Worm (Caenorhabditis elegans) whole organism, L1 larva: ENCODE results near the gene Y57G11C.31.

Source experiments
- efl-1 ChIP-seq, 4 experiments: fragments of 150-350 bp; optimal IDR thresholded peaks in 3 of 4; peaks in 1 of 4; 1 replicate in 1 of 4; 2 replicates in 3 of 4; lab custom pipeline; 2014; ENCODE audit warnings: missing biosample characterization in 2 of 4, missing genetic modification characterization in 2 of 4, missing genetic modification reagents in 2 of 4
- egl-27 ChIP-seq, 2 experiments: fragments of 150-350 bp in 1 of 2; sonication (generic microtip); optimal IDR thresholded peaks; 3 replicates each; lab custom pipeline; 2017 to 2018; ENCODE audit warnings: missing biosample characterization in 2 of 2, missing genetic modification characterization in 2 of 2, missing genetic modification reagents in 2 of 2
- jun-1 ChIP-seq: fragments of 150-350 bp; optimal IDR thresholded peaks from 2 replicates; lab custom pipeline; 2014; ENCODE audit warnings: missing biosample characterization, missing genetic modification reagents, missing genetic modification characterization
- lin-15B ChIP-seq: fragments of 150-350 bp; sonication (generic microtip); optimal IDR thresholded peaks from 3 replicates; lab custom pipeline; 2014; ENCODE audit warnings: missing biosample characterization, missing genetic modification characterization
- mdl-1 ChIP-seq, 2 experiments: fragments of 150-350 bp; optimal IDR thresholded peaks; 2 replicates each; lab custom pipeline; 2014 to 2017; ENCODE audit warnings: missing biosample characterization in 2 of 2, missing genetic modification characterization in 2 of 2, inconsistent platforms in 1 of 2
- nhr-12 ChIP-seq: sonication (generic microtip); optimal IDR thresholded peaks from 2 replicates; lab custom pipeline; 2017; ENCODE audit warnings: missing biosample characterization, missing genetic modification characterization
- nhr-237 ChIP-seq: fragments of 150-350 bp; optimal IDR thresholded peaks from 2 replicates; lab custom pipeline; 2014; ENCODE audit warnings: missing biosample characterization, missing genetic modification characterization
- nhr-71 ChIP-seq: sonication (generic microtip); optimal IDR thresholded peaks from 2 replicates; lab custom pipeline; 2016; ENCODE audit warnings: mild to moderate bottlenecking, missing genetic modification characterization, moderate library complexity, missing compliant biosample characterization
- nhr-77 ChIP-seq: fragments of 150-350 bp; optimal IDR thresholded peaks from 2 replicates; lab custom pipeline; 2014; ENCODE audit warnings: missing biosample characterization, missing genetic modification characterization
- skn-1 ChIP-seq: fragments of 150-350 bp; optimal IDR thresholded peaks from 2 replicates; lab custom pipeline; 2014; ENCODE audit warnings: missing biosample characterization, missing genetic modification characterization
- sptf-1 ChIP-seq: fragments of 150-350 bp; optimal IDR thresholded peaks from 2 replicates; lab custom pipeline; 2014; ENCODE audit warnings: missing biosample characterization, missing genetic modification characterization
- tbx-2 ChIP-seq: sonication (generic microtip); optimal IDR thresholded peaks from 2 replicates; lab custom pipeline; 2016; ENCODE audit warnings: missing genetic modification characterization, missing compliant biosample characterization
- unc-86 ChIP-seq: sonication (generic microtip); optimal IDR thresholded peaks from 2 replicates; lab custom pipeline; 2016; ENCODE audit warnings: missing genetic modification characterization, missing compliant biosample characterization

DNA sequence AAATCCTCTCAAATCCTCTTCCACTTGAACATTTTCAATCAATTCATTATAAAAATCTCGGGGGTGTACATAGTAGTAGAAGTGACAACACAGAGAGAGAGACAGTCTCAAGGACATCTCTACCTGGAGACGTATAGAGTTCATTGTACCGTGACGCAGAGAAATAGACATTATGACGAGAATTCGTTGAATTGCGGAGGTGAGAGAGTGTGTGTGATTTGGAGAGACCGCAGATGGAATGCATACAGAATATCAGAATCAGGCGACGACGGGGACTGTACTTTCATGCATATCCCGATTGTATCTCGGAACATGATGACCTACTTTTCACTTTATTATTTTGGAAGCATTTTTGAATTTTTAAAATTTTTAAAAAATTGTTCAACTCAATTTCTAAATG is 1.4 kb upstream of the Y57G11C.31 start:
- TF ChIP-seq skn-1 (tag; lab: Kevin White, UChicago), result no peak
- peak in 1 of 2 experiments; percentile 26 for TF ChIP-seq efl-1 (optimal IDR thresholded peaks at IDR 0.05; lab: Kevin White, UChicago)
- peak in 1 of 2 experiments; percentile 63 for TF ChIP-seq efl-1 (GFP tag; optimal IDR thresholded peaks at IDR 0.05 in 1 of 2; lab: Kevin White, UChicago)
- TF ChIP-seq tbx-2, result peak; percentile 3
- TF ChIP-seq nhr-237, result no peak
- TF ChIP-seq nhr-77 (tag; lab: Kevin White, UChicago), result no peak
- no peak for TF ChIP-seq egl-27 (tag; optimal IDR thresholded peaks at IDR 0.05; lab: Kevin White, UChicago)
- no peak for TF ChIP-seq mdl-1 (tag; optimal IDR thresholded peaks at IDR 0.05; lab: Kevin White, UChicago)
- TF ChIP-seq sptf-1 (tag; lab: Kevin White, UChicago), result no peak
- TF ChIP-seq nhr-71 (tag; lab: Kevin White, UChicago), result peak; percentile 49
- TF ChIP-seq unc-86, result no peak
- no peak for TF ChIP-seq lin-15B (tag; lab: Kevin White, UChicago)
- TF ChIP-seq jun-1 (tag; lab: Kevin White, UChicago), result no peak
- no peak for TF ChIP-seq nhr-12 (tag; lab: Kevin White, UChicago)
